Worm (Caenorhabditis elegans): ENCODE data around the gene F10E9.5.

DNA sequence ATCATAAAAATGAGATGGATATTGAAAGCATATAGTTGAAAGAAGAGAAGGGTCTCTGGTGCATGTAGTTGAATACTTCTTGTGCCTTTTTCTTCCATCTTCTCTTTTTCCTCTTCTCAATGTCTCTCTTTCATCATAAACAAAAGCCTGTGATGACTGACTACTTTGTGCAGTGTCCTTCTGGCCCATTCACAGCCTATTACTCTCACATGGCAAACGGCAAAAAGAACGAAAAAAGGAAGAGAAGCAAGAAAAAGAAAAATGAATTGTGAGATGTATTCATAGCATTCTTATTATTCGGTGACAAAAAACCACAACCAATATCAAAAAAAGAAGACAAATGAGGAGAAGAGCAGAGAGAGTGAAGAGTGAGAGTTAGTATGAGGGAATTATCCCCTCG lies 13.8 kb downstream of the F10E9.5 start:
- TF ChIP-seq nhr-28 (tag; optimal IDR thresholded peaks at IDR 0.05) = no peak
- TF ChIP-seq nhr-76 (tag; optimal IDR thresholded peaks at IDR 0.05) = no peak
- TF ChIP-seq daf-12 (tag; optimal IDR thresholded peaks at IDR 0.05) = no peak
- no peak for TF ChIP-seq dmd-6 (GFP tag; IDR thresholded peaks at IDR 0.05)
- TF ChIP-seq nhr-77 (tag; optimal IDR thresholded peaks at IDR 0.05) = no peak
- no peak for TF ChIP-seq mdl-1 (tag; optimal IDR thresholded peaks at IDR 0.05)
- TF ChIP-seq zag-1 (tag; optimal IDR thresholded peaks at IDR 0.05) = no peak
- no peak for TF ChIP-seq mep-1 (tag; optimal IDR thresholded peaks at IDR 0.05)
- peak in 1 of 2 experiments; percentile 89 for TF ChIP-seq unc-62 (GFP tag; optimal IDR thresholded peaks at IDR 0.05 in 1 of 2)
- no peak for TF ChIP-seq unc-62 (tag; optimal IDR thresholded peaks at IDR 0.05)
- no peak for TF ChIP-seq ztf-11 (tag; optimal IDR thresholded peaks at IDR 0.05)
- no peak for TF ChIP-seq mdt-29 (GFP tag; IDR thresholded peaks at IDR 0.05)
- no peak for TF ChIP-seq lin-13 (GFP tag; optimal IDR thresholded peaks at IDR 0.05)
- no peak for TF ChIP-seq snpc-4 (tag; optimal IDR thresholded peaks at IDR 0.05)
- no peak for TF ChIP-seq egl-27 (tag; optimal IDR thresholded peaks at IDR 0.05)
